Worm (Caenorhabditis elegans) whole organism, L3 larva: ENCODE data around the gene grl-8.

Source experiments
- R02D3.7 ChIP-seq: fragments of 150-350 bp; optimal IDR thresholded peaks from 2 replicates; lab custom pipeline; 2014; ENCODE audit warnings: missing biosample characterization, missing genetic modification characterization
- ZK546.5 ChIP-seq: sonication (generic microtip); optimal IDR thresholded peaks from 2 replicates; lab custom pipeline; 2017; ENCODE audit warnings: missing biosample characterization, missing genetic modification characterization
- aly-2 ChIP-seq: fragments of 150-350 bp; optimal IDR thresholded peaks from 2 replicates; lab custom pipeline; 2014; ENCODE audit warnings: missing biosample characterization, missing genetic modification characterization
- ama-1 ChIP-seq: fragments of 150-350 bp; optimal IDR thresholded peaks from 2 replicates; lab custom pipeline; 2018
- ceh-16 ChIP-seq: sonication (generic microtip); optimal IDR thresholded peaks from 2 replicates; lab custom pipeline; 2017; ENCODE audit warnings: missing biosample characterization, missing genetic modification characterization
- ceh-28 ChIP-seq: fragments of 150-350 bp; optimal IDR thresholded peaks from 2 replicates; lab custom pipeline; 2014; ENCODE audit warnings: missing biosample characterization, missing genetic modification reagents, missing genetic modification characterization
- ceh-82 ChIP-seq: fragments of 150-350 bp; optimal IDR thresholded peaks from 2 replicates; lab custom pipeline; 2014; ENCODE audit warnings: missing biosample characterization, missing genetic modification characterization
- ceh-9 ChIP-seq: sonication (generic microtip); optimal IDR thresholded peaks from 2 replicates; lab custom pipeline; 2018; ENCODE audit warnings: missing biosample characterization, missing genetic modification characterization
- daf-12 ChIP-seq: fragments of 150-350 bp; optimal IDR thresholded peaks from 2 replicates; lab custom pipeline; 2014; ENCODE audit warnings: missing biosample characterization, missing genetic modification reagents, missing genetic modification characterization
- egl-27 ChIP-seq: sonication (generic microtip); optimal IDR thresholded peaks from 4 replicates; lab custom pipeline; 2017; ENCODE audit warnings: missing biosample characterization, missing genetic modification reagents, missing genetic modification characterization
- eor-1 ChIP-seq, 2 experiments: fragments of 150-350 bp; optimal IDR thresholded peaks; 2 replicates each; lab custom pipeline; 2014 to 2018; ENCODE audit warnings: missing biosample characterization in 2 of 2, missing genetic modification characterization in 2 of 2
- fkh-10 ChIP-seq: sonication (generic microtip); optimal IDR thresholded peaks from 2 replicates; lab custom pipeline; 2017; ENCODE audit warnings: missing biosample characterization, missing genetic modification reagents, missing genetic modification characterization
- fkh-2 ChIP-seq: fragments of 150-350 bp; optimal IDR thresholded peaks from 2 replicates; lab custom pipeline; 2014; ENCODE audit warnings: missing biosample characterization, missing genetic modification reagents, missing genetic modification characterization
- fos-1 ChIP-seq: fragments of 150-350 bp; optimal IDR thresholded peaks from 2 replicates; lab custom pipeline; 2014; ENCODE audit warnings: missing biosample characterization, missing genetic modification characterization
- hmg-11 ChIP-seq: sonication (generic microtip); optimal IDR thresholded peaks from 2 replicates; lab custom pipeline; 2016; ENCODE audit warnings: missing genetic modification characterization, missing compliant biosample characterization
- jun-1 ChIP-seq: fragments of 150-350 bp; optimal IDR thresholded peaks from 2 replicates; lab custom pipeline; 2014; ENCODE audit warnings: missing biosample characterization, missing genetic modification reagents, missing genetic modification characterization
- lin-15B ChIP-seq: fragments of 150-350 bp; optimal IDR thresholded peaks from 2 replicates; lab custom pipeline; 2014; ENCODE audit warnings: missing biosample characterization, missing genetic modification characterization
- lin-39 ChIP-seq: fragments of 150-350 bp; optimal IDR thresholded peaks from 2 replicates; lab custom pipeline; 2018; ENCODE audit warnings: missing biosample characterization, missing genetic modification reagents, missing genetic modification characterization
- lsy-12 ChIP-seq: sonication (generic microtip); optimal IDR thresholded peaks from 2 replicates; lab custom pipeline; 2016; ENCODE audit warnings: mild to moderate bottlenecking, missing genetic modification characterization, missing compliant biosample characterization
- mdl-1 ChIP-seq: fragments of 150-350 bp; optimal IDR thresholded peaks from 2 replicates; lab custom pipeline; 2014; ENCODE audit warnings: missing biosample characterization, missing genetic modification characterization
- mml-1 ChIP-seq: fragments of 150-350 bp; sonication (generic microtip); optimal IDR thresholded peaks from 3 replicates; lab custom pipeline; 2014; ENCODE audit warnings: missing biosample characterization, missing genetic modification characterization
- nfya-1 ChIP-seq: sonication (generic microtip); optimal IDR thresholded peaks from 2 replicates; lab custom pipeline; 2017; ENCODE audit warnings: missing genetic modification characterization, mild to moderate bottlenecking, missing compliant biosample characterization, antibody characterized with exemption, moderate library complexity; ENCODE audit not compliant: insufficient read depth
- nhr-12 ChIP-seq: fragments of 150-350 bp; optimal IDR thresholded peaks from 2 replicates; lab custom pipeline; 2014; ENCODE audit warnings: missing biosample characterization, missing genetic modification characterization
- nhr-23 ChIP-seq: fragments of 150-350 bp; optimal IDR thresholded peaks from 2 replicates; lab custom pipeline; 2014; ENCODE audit warnings: missing biosample characterization, missing genetic modification reagents, missing genetic modification characterization
- nhr-237 ChIP-seq: fragments of 150-350 bp; optimal IDR thresholded peaks from 2 replicates; lab custom pipeline; 2014; ENCODE audit warnings: missing biosample characterization, missing genetic modification characterization
- nhr-25 ChIP-seq: sonication (generic microtip); optimal IDR thresholded peaks from 2 replicates; lab custom pipeline; 2017; ENCODE audit warnings: missing biosample characterization, missing genetic modification characterization
- nhr-28 ChIP-seq: fragments of 150-350 bp; optimal IDR thresholded peaks from 2 replicates; lab custom pipeline; 2014; ENCODE audit warnings: missing biosample characterization, missing genetic modification characterization
- nhr-43 ChIP-seq: sonication (generic microtip); optimal IDR thresholded peaks from 2 replicates; lab custom pipeline; 2016; ENCODE audit warnings: mild to moderate bottlenecking, missing genetic modification characterization, missing compliant biosample characterization; ENCODE audit not compliant: poor library complexity, severe bottlenecking
- nhr-67 ChIP-seq: fragments of 150-350 bp; optimal IDR thresholded peaks from 2 replicates; lab custom pipeline; 2014; ENCODE audit warnings: missing biosample characterization, missing genetic modification characterization
- nhr-76 ChIP-seq: fragments of 150-350 bp; sonication (generic microtip); optimal IDR thresholded peaks from 5 replicates; lab custom pipeline; 2014; ENCODE audit warnings: missing biosample characterization, missing genetic modification characterization
- nhr-77 ChIP-seq: fragments of 150-350 bp; optimal IDR thresholded peaks from 2 replicates; lab custom pipeline; 2014; ENCODE audit warnings: missing biosample characterization, missing genetic modification characterization
- pha-4 ChIP-seq: fragments of 150-350 bp; optimal IDR thresholded peaks from 2 replicates; lab custom pipeline; 2014; ENCODE audit warnings: missing biosample characterization, missing genetic modification reagents, missing genetic modification characterization
- pqm-1 ChIP-seq: fragments of 150-350 bp; optimal IDR thresholded peaks from 2 replicates; lab custom pipeline; 2017; ENCODE audit warnings: missing biosample characterization, missing genetic modification characterization, inconsistent platforms
- sea-2 ChIP-seq: fragments of 150-350 bp; sonication (generic microtip); optimal IDR thresholded peaks from 4 replicates; lab custom pipeline; 2014; ENCODE audit warnings: missing biosample characterization, missing genetic modification reagents, missing genetic modification characterization
- snpc-4 ChIP-seq: fragments of 150-350 bp; optimal IDR thresholded peaks from 2 replicates; lab custom pipeline; 2014; ENCODE audit warnings: missing biosample characterization, missing genetic modification characterization
- tbx-2 ChIP-seq: sonication (generic microtip); optimal IDR thresholded peaks from 2 replicates; lab custom pipeline; 2016; ENCODE audit warnings: mild to moderate bottlenecking, missing genetic modification characterization, missing compliant biosample characterization
- unc-39 ChIP-seq: sonication (generic microtip); optimal IDR thresholded peaks from 4 replicates; lab custom pipeline; 2017; ENCODE audit warnings: missing biosample characterization, missing genetic modification characterization
- zag-1 ChIP-seq: fragments of 150-350 bp; optimal IDR thresholded peaks from 2 replicates; lab custom pipeline; 2014; ENCODE audit warnings: missing biosample characterization, missing genetic modification characterization

The grl-8 gene

ce11 chrV:6732995-6733394 is at the start of gene grl-8:
Gene grl-8, minus strand, starts transcription at chrV:6733095.
- no peak for TF ChIP-seq nhr-67 (tag; lab: Kevin White, UChicago)
- no peak for TF ChIP-seq nhr-28 (tag; lab: Kevin White, UChicago)
- no peak for TF ChIP-seq R02D3.7
- TF ChIP-seq ZK546.5 (tag; lab: Kevin White, UChicago), result no peak
- TF ChIP-seq nhr-76, result no peak
- no peak for TF ChIP-seq egl-27 (tag; lab: Kevin White, UChicago)
- TF ChIP-seq aly-2 (tag; lab: Kevin White, UChicago), result no peak
- TF ChIP-seq nhr-43 (tag; lab: Kevin White, UChicago), result no peak
- no peak for TF ChIP-seq ama-1
- TF ChIP-seq lin-39 (tag; lab: Kevin White, UChicago), result no peak
- no peak for TF ChIP-seq sea-2 (GFP tag; lab: Kevin White, UChicago)
- no peak for TF ChIP-seq unc-39 (tag; lab: Kevin White, UChicago)
- TF ChIP-seq nhr-23 (tag; lab: Kevin White, UChicago), result no peak
- no peak for TF ChIP-seq lsy-12

DNA sequence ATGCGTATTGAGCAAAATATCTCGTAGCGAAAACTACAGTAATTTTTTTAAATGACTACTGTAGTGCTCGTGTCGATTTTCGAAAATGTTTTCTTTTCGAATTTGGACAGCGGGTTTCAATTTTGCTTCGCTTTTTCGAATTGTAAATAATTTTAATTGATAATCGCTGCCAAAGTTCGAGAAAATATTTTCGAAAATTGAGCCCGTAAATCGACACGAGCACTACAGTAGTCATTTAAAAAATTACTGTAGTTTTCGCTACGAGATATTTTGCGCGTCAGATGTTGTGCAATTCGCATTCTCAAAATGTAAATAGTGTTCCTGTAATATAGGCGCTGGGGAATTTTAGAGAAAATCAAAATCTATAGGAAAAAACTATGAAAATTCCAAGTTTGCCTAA is 49.4 kb upstream of the grl-8 start:
- TF ChIP-seq hmg-11 (no peak), egl-27 (tag; lab: Kevin White, UChicago) (no peak), lin-39 (tag; lab: Kevin White, UChicago) (no peak)

DNA sequence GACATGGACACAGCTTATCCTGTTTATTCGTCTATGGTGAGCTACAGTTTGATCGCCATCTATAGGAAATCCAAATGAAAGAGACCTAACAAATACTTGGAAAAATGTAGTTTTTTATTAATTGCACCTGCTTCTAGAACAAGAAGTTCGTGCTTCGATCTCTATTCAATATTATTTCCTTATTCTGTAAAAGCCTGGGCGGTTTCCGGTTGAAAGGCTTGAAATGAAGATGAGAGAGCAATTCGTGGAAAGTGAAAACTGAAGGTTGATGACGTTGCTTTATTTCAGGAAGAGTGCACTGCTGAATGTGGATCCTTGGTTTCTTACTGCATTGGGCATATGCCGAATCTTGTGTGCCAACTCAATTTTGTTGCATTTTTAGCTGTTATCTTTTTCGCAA is 47.8 kb upstream of the grl-8 start:
- TF ChIP-seq mml-1, result no peak
- TF ChIP-seq snpc-4, result no peak
- no peak for TF ChIP-seq eor-1 (tag; optimal IDR thresholded peaks at IDR 0.05; lab: Kevin White, UChicago)
- TF ChIP-seq nfya-1, result no peak
- no peak for TF ChIP-seq pqm-1 (tag; lab: Kevin White, UChicago)
- no peak for TF ChIP-seq ceh-82 (tag; lab: Kevin White, UChicago)
- no peak for TF ChIP-seq ceh-16
- TF ChIP-seq nhr-237 (tag; lab: Kevin White, UChicago), result no peak
- TF ChIP-seq zag-1 (tag; lab: Kevin White, UChicago), result no peak
- no peak for TF ChIP-seq R02D3.7
- no peak for TF ChIP-seq mdl-1 (tag; lab: Kevin White, UChicago)

DNA sequence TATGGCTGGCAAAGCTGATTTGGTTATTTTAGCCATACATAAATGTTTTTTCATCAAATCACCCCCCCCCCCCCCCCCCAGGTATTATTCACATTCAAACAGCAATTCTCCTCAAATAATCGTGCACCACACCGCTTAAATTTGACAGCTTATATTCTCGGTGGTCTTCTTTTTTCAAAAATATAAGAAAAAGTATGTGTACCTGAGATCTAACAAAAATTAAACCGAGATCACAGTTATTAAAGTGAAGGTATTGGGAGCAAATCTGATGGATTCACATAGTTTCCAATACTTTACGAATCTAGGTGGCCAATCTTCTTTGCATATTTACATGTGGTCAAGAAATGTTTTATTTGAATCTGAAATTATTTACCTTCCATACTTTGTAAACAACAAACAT is 47.3 kb upstream of the grl-8 start, which contains the start of gene ZC404.15:
Gene ZC404.15 (plus strand): TSS at position 301 of the 400 bp plus-strand sequence.
- TF ChIP-seq egl-27 (tag; lab: Kevin White, UChicago) (no peak), daf-12 (tag; lab: Kevin White, UChicago) (no peak), nhr-23 (tag; lab: Kevin White, UChicago) (no peak), lin-39 (tag; lab: Kevin White, UChicago) (no peak), unc-39 (tag; lab: Kevin White, UChicago) (no peak), aly-2 (tag; lab: Kevin White, UChicago) (no peak), ceh-28 (no peak), nhr-67 (tag; lab: Kevin White, UChicago) (no peak), zag-1 (tag; lab: Kevin White, UChicago) (no peak), nhr-12 (no peak), ceh-9 (tag; lab: Kevin White, UChicago) (no peak), jun-1 (no peak), nfya-1 (no peak)

- TF ChIP-seq nhr-77 (tag; lab: Kevin White, UChicago), result no peak
- no peak for TF ChIP-seq ceh-9 (tag; lab: Kevin White, UChicago)
- TF ChIP-seq R02D3.7, result no peak
- no peak for TF ChIP-seq jun-1
- no peak for TF ChIP-seq lin-15B (tag; lab: Kevin White, UChicago)
- no peak for TF ChIP-seq fos-1 (tag; lab: Kevin White, UChicago)
- TF ChIP-seq lsy-12, result no peak
Measured at ce11 chrV:6778457-6778856, 45.6 kb upstream of the grl-8 start.

DNA sequence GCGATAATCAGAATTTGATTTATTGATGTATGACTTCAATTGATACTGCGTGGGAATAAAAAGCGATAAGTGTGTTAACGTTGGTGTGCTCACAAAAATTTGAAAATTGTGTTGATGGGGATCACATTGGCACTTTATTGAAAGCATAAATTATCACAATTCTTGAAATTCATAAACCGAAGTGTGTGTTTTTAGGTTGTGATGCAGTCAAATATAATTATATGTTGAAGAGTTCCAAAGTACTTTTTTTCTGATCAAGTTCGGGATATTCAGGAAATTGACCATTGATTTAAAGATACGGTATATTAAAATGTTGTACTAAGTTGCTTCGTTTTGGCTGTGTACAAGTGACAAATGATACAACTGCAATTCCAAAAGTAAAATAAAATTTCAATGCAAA is 42.8 kb upstream of the grl-8 start, which contains the start of gene srh-28:
Gene srh-28 (minus strand): TSS at position 101 of the 400 bp plus-strand sequence.
- TF ChIP-seq daf-12 (tag; lab: Kevin White, UChicago) (no peak), snpc-4 (no peak), ZK546.5 (tag; lab: Kevin White, UChicago) (no peak), lsy-12 (no peak), pqm-1 (tag; lab: Kevin White, UChicago) (no peak), fkh-10 (GFP tag; lab: Kevin White, UChicago) (no peak), ceh-82 (tag; lab: Kevin White, UChicago) (no peak), ceh-9 (tag; lab: Kevin White, UChicago) (no peak), unc-39 (tag; lab: Kevin White, UChicago) (no peak), pha-4 (tag; lab: Kevin White, UChicago) (no peak), aly-2 (tag; lab: Kevin White, UChicago) (no peak), eor-1 (tag; optimal IDR thresholded peaks at IDR 0.05; lab: Kevin White, UChicago) (no peak), ceh-28 (no peak), nhr-76 (no peak), R02D3.7 (no peak), nhr-25 (tag; lab: Kevin White, UChicago) (no peak), tbx-2 (tag; lab: Kevin White, UChicago) (no peak), fkh-2 (tag; lab: Kevin White, UChicago) (no peak)
- TF ChIP-seq, all 47 proteins: peak for 0
